Fruit fly (Drosophila melanogaster) whole organism, prepupa: ENCODE results near the gene CG11656.

Source experiments
- CG16779 ChIP-seq: fragments of 200-800 bp; sonication (Bioruptor generic); optimal IDR thresholded peaks from 3 replicates; lab custom pipeline; 2017; ENCODE audit warnings: missing biosample characterization, mild to moderate bottlenecking, missing genetic modification characterization
- CG3032 ChIP-seq: fragments of 200-800 bp; optimal IDR thresholded peaks from 2 replicates; lab custom pipeline; 2019; ENCODE audit warnings: missing biosample characterization, mild to moderate bottlenecking, missing genetic modification characterization, moderate library complexity
- Sox14 ChIP-seq: fragments of 200-800 bp; sonication (Bioruptor generic); optimal IDR thresholded peaks from 3 replicates; lab custom pipeline; 2016; ENCODE audit warnings: missing biosample characterization, missing genetic modification characterization

- TF ChIP-seq CG3032 (peak; percentile 23), Sox14 (GFP tag; lab: Kevin White, UChicago) (no peak), CG16779 (tag; lab: Kevin White, UChicago) (no peak)
Measured at dm6 chr3R:13051298-13051723, 41.6 kb downstream of the CG11656 start, which contains the start of gene CG7966.
